Worm (Caenorhabditis elegans): ENCODE data around the gene T24C4.10.

DNA sequence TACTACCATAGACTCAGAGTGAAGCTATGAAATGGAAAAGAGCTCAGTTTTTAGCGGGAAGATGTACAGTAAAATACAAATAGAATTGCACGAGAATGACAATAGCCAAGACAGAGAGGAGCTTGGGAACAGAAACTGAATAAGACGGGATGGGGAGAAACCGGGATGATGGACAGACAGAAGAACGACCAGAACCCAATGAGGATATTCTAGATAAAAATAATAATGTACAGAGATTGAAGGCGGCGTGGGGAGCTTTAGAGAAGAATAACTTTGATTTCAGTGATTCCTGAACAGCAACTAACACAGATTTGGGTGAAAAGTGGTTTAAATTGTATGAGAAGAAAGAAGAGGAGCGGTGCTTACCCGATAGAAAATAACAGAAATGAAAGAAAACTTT, 9.6 kb downstream of the T24C4.10 start:
- no peak for TF ChIP-seq ceh-82 (tag; optimal IDR thresholded peaks at IDR 0.05)
- TF ChIP-seq nhr-12 (tag; optimal IDR thresholded peaks at IDR 0.05) = no peak
- TF ChIP-seq nhr-11 (tag; optimal IDR thresholded peaks at IDR 0.05) = no peak
- TF ChIP-seq snpc-4 (tag; optimal IDR thresholded peaks at IDR 0.05) = no peak
- no peak for TF ChIP-seq nhr-28 (tag; optimal IDR thresholded peaks at IDR 0.05)
- no peak for TF ChIP-seq ztf-4 (tag; optimal IDR thresholded peaks at IDR 0.05)
- no peak for TF ChIP-seq nfya-1 (tag; optimal IDR thresholded peaks at IDR 0.05; ENCODE audit: insufficient read depth)
- TF ChIP-seq daf-12 (tag; optimal IDR thresholded peaks at IDR 0.05) = no peak
- TF ChIP-seq mdl-1 (tag; optimal IDR thresholded peaks at IDR 0.05) = no peak
- TF ChIP-seq skn-1 (tag; optimal IDR thresholded peaks at IDR 0.05) = no peak
- TF ChIP-seq jun-1 (tag; optimal IDR thresholded peaks at IDR 0.05) = no peak
- TF ChIP-seq unc-62 (GFP tag; optimal IDR thresholded peaks at IDR 0.05) = no peak

Data from whole organism, L3 larva.